Worm (Caenorhabditis elegans) whole organism, late embryonic: ENCODE data around the gene sdpn-1.

Experiments
- C08G9.2 ChIP-seq: sonication (generic microtip); optimal IDR thresholded peaks from 2 replicates; lab custom pipeline; 2016; ENCODE audit warnings: mild to moderate bottlenecking, missing genetic modification characterization, moderate library complexity, missing compliant biosample characterization
- K02D7.2 ChIP-seq: sonication (generic microtip); optimal IDR thresholded peaks from 2 replicates; lab custom pipeline; 2017; ENCODE audit warnings: mild to moderate bottlenecking, missing genetic modification characterization, missing compliant biosample characterization
- K09A11.1 ChIP-seq: sonication (generic microtip); optimal IDR thresholded peaks from 2 replicates; lab custom pipeline; 2017; ENCODE audit warnings: antibody characterized with exemption, mild to moderate bottlenecking, missing genetic modification characterization, missing compliant biosample characterization; ENCODE audit not compliant: insufficient read depth
- ahr-1 ChIP-seq: sonication (generic microtip); optimal IDR thresholded peaks from 2 replicates; lab custom pipeline; 2016; ENCODE audit warnings: missing genetic modification characterization, missing compliant biosample characterization
- ama-1 ChIP-seq: fragments of 150-350 bp; optimal IDR thresholded peaks from 2 replicates; lab custom pipeline; 2014
- ceh-14 ChIP-seq: sonication (generic microtip); optimal IDR thresholded peaks from 2 replicates; lab custom pipeline; 2016; ENCODE audit warnings: missing genotype, missing genetic modification characterization, missing compliant biosample characterization
- ceh-2 ChIP-seq: sonication (generic microtip); optimal IDR thresholded peaks from 2 replicates; lab custom pipeline; 2016; ENCODE audit warnings: missing genotype, missing genetic modification characterization, missing compliant biosample characterization
- ceh-22 ChIP-seq: sonication (generic microtip); optimal IDR thresholded peaks from 2 replicates; lab custom pipeline; 2017; ENCODE audit warnings: missing biosample characterization, missing genetic modification characterization
- ceh-30 ChIP-seq: fragments of 150-350 bp; optimal IDR thresholded peaks from 2 replicates; lab custom pipeline; 2014; ENCODE audit warnings: missing biosample characterization, missing genetic modification characterization
- ceh-31 ChIP-seq: sonication (generic microtip); optimal IDR thresholded peaks from 2 replicates; lab custom pipeline; 2016; ENCODE audit warnings: missing genetic modification characterization, missing compliant biosample characterization
- ceh-34 ChIP-seq: sonication (generic microtip); optimal IDR thresholded peaks from 2 replicates; lab custom pipeline; 2016; ENCODE audit warnings: mild to moderate bottlenecking, missing genetic modification characterization, missing compliant biosample characterization
- ceh-48 ChIP-seq: sonication (generic microtip); optimal IDR thresholded peaks from 2 replicates; lab custom pipeline; 2016; ENCODE audit warnings: missing genetic modification characterization, inconsistent platforms, missing compliant biosample characterization
- ceh-6 ChIP-seq: fragments of 200-800 bp; sonication (Bioruptor generic); optimal IDR thresholded peaks from 2 replicates; lab custom pipeline; 2018; ENCODE audit warnings: mild to moderate bottlenecking, missing genetic modification characterization, missing compliant biosample characterization
- ceh-9 ChIP-seq: sonication (generic microtip); optimal IDR thresholded peaks from 2 replicates; lab custom pipeline; 2016; ENCODE audit warnings: mild to moderate bottlenecking, missing genetic modification characterization, inconsistent platforms, missing compliant biosample characterization
- dmd-4 ChIP-seq: sonication (generic microtip); optimal IDR thresholded peaks from 2 replicates; lab custom pipeline; 2016; ENCODE audit warnings: borderline replicate concordance, missing genetic modification characterization, missing compliant biosample characterization
- dve-1 ChIP-seq: sonication (generic microtip); optimal IDR thresholded peaks from 2 replicates; lab custom pipeline; 2017; ENCODE audit warnings: antibody characterized with exemption, mild to moderate bottlenecking, missing genetic modification characterization, missing compliant biosample characterization
- elt-2 ChIP-seq: sonication (generic microtip); optimal IDR thresholded peaks from 2 replicates; lab custom pipeline; 2016; ENCODE audit warnings: missing genetic modification reagents, missing genetic modification characterization, missing compliant biosample characterization
- ets-4 ChIP-seq: sonication (generic microtip); optimal IDR thresholded peaks from 2 replicates; lab custom pipeline; 2016; ENCODE audit warnings: missing genetic modification characterization, missing compliant biosample characterization
- eyg-1 ChIP-seq: sonication (generic microtip); optimal IDR thresholded peaks from 2 replicates; lab custom pipeline; 2016; ENCODE audit warnings: missing genotype, missing genetic modification characterization, missing compliant biosample characterization
- fax-1 ChIP-seq: sonication (generic microtip); optimal IDR thresholded peaks from 2 replicates; lab custom pipeline; 2016; ENCODE audit warnings: missing genotype, missing genetic modification characterization, missing compliant biosample characterization
- fkh-10 ChIP-seq: fragments of 150-350 bp; optimal IDR thresholded peaks from 2 replicates; lab custom pipeline; 2014; ENCODE audit warnings: missing biosample characterization, missing genetic modification reagents, missing genetic modification characterization
- fkh-6 ChIP-seq: sonication (generic microtip); optimal IDR thresholded peaks from 2 replicates; lab custom pipeline; 2016; ENCODE audit warnings: missing genetic modification characterization, missing compliant biosample characterization
- gmeb-2 ChIP-seq: sonication (generic microtip); optimal IDR thresholded peaks from 2 replicates; lab custom pipeline; 2016; ENCODE audit warnings: missing genetic modification characterization, inconsistent platforms, missing compliant biosample characterization
- hlh-13 ChIP-seq: fragments of 200-800 bp; sonication (Bioruptor generic); optimal IDR thresholded peaks from 2 replicates; lab custom pipeline; 2018; ENCODE audit warnings: mild to moderate bottlenecking, missing genetic modification characterization, missing compliant biosample characterization
- hlh-15 ChIP-seq: sonication (generic microtip); optimal IDR thresholded peaks from 2 replicates; lab custom pipeline; 2016; ENCODE audit warnings: missing genetic modification characterization, missing compliant biosample characterization
- hlh-30 ChIP-seq: sonication (generic microtip); optimal IDR thresholded peaks from 2 replicates; lab custom pipeline; 2017; ENCODE audit warnings: antibody characterized with exemption, missing genetic modification characterization, missing compliant biosample characterization; ENCODE audit not compliant: insufficient read depth
- hlh-6 ChIP-seq: sonication (generic microtip); optimal IDR thresholded peaks from 2 replicates; lab custom pipeline; 2016; ENCODE audit warnings: missing genotype, missing genetic modification characterization, missing compliant biosample characterization
- lim-6 ChIP-seq: sonication (generic microtip); optimal IDR thresholded peaks from 2 replicates; lab custom pipeline; 2016; ENCODE audit warnings: missing genetic modification characterization, missing compliant biosample characterization
- lin-11 ChIP-seq: fragments of 200-800 bp; sonication (Bioruptor generic); optimal IDR thresholded peaks from 2 replicates; lab custom pipeline; 2018; ENCODE audit warnings: mild to moderate bottlenecking, missing genetic modification characterization, missing compliant biosample characterization
- madf-2 ChIP-seq: sonication (generic microtip); optimal IDR thresholded peaks from 2 replicates; lab custom pipeline; 2017; ENCODE audit warnings: missing genetic modification characterization, missing compliant biosample characterization
- mec-3 ChIP-seq: sonication (generic microtip); optimal IDR thresholded peaks from 2 replicates; lab custom pipeline; 2016; ENCODE audit warnings: borderline replicate concordance, missing genetic modification characterization, missing compliant biosample characterization
- nhr-11 ChIP-seq: fragments of 150-350 bp; optimal IDR thresholded peaks from 2 replicates; lab custom pipeline; 2014; ENCODE audit warnings: missing biosample characterization, missing genetic modification characterization
- nhr-232 ChIP-seq: sonication (generic microtip); optimal IDR thresholded peaks from 2 replicates; lab custom pipeline; 2016; ENCODE audit warnings: missing genetic modification characterization, missing compliant biosample characterization
- odd-2 ChIP-seq: sonication (generic microtip); optimal IDR thresholded peaks from 2 replicates; lab custom pipeline; 2017; ENCODE audit warnings: antibody characterized with exemption, mild to moderate bottlenecking, missing genetic modification characterization, missing compliant biosample characterization
- pag-3 ChIP-seq: sonication (generic microtip); optimal IDR thresholded peaks from 2 replicates; lab custom pipeline; 2016; ENCODE audit warnings: missing compliant biosample characterization, missing genetic modification characterization, borderline replicate concordance
- pat-9 ChIP-seq: fragments of 200-800 bp; sonication (Bioruptor generic); optimal IDR thresholded peaks from 2 replicates; lab custom pipeline; 2018; ENCODE audit warnings: mild to moderate bottlenecking, missing genetic modification characterization, moderate library complexity, missing compliant biosample characterization
- pha-2 ChIP-seq: sonication (generic microtip); optimal IDR thresholded peaks from 2 replicates; lab custom pipeline; 2017; ENCODE audit warnings: mild to moderate bottlenecking, missing genetic modification characterization, missing compliant biosample characterization
- pha-4 ChIP-seq: fragments of 150-350 bp; optimal IDR thresholded peaks from 2 replicates; lab custom pipeline; 2018; ENCODE audit warnings: missing biosample characterization, missing genetic modification reagents, missing genetic modification characterization
- pqm-1 ChIP-seq: sonication (generic microtip); optimal IDR thresholded peaks from 2 replicates; lab custom pipeline; 2016; ENCODE audit warnings: missing genetic modification characterization, missing compliant biosample characterization
- pros-1 ChIP-seq: fragments of 150-350 bp; optimal IDR thresholded peaks from 2 replicates; lab custom pipeline; 2014; ENCODE audit warnings: missing biosample characterization, missing genetic modification reagents, missing genetic modification characterization
- ref-2 ChIP-seq: sonication (generic microtip); optimal IDR thresholded peaks from 2 replicates; lab custom pipeline; 2016; ENCODE audit warnings: missing genetic modification characterization, missing compliant biosample characterization
- sdc-2 ChIP-seq: sonication (generic microtip); optimal IDR thresholded peaks from 2 replicates; lab custom pipeline; 2016; ENCODE audit warnings: missing genotype, missing genetic modification characterization, missing compliant biosample characterization
- sox-2 ChIP-seq: fragments of 200-800 bp; sonication (Bioruptor generic); IDR thresholded peaks from 2 replicates; pipeline ENCODE4 v1.3.6; 2022; ENCODE audit warnings: missing genetic modification reagents, missing genetic modification characterization, missing compliant biosample characterization
- syd-9 ChIP-seq: sonication (generic microtip); optimal IDR thresholded peaks from 2 replicates; lab custom pipeline; 2016; ENCODE audit warnings: mild to moderate bottlenecking, missing genetic modification characterization, moderate library complexity, missing compliant biosample characterization
- tbx-2 ChIP-seq: sonication (generic microtip); optimal IDR thresholded peaks from 2 replicates; lab custom pipeline; 2016; ENCODE audit warnings: missing genetic modification characterization, missing compliant biosample characterization
- ttx-3 ChIP-seq: sonication (generic microtip); optimal IDR thresholded peaks from 2 replicates; lab custom pipeline; 2016; ENCODE audit warnings: missing genetic modification reagents, missing genetic modification characterization, missing compliant biosample characterization
- unc-3 ChIP-seq, 2 experiments: fragments of 200-800 bp in 1 of 2; sonication (Bioruptor generic) in 1 of 2; sonication (generic microtip) in 1 of 2; conservative IDR thresholded peaks in 1 of 2; optimal IDR thresholded peaks in 1 of 2; 2 replicates each; pipeline versions ENCODE4 v1.3.6 to Lab custom; 2016 to 2022; ENCODE audit warnings: missing compliant biosample characterization in 2 of 2, missing genetic modification characterization in 2 of 2, missing genetic modification reagents in 1 of 2
- zip-5 ChIP-seq: sonication (generic microtip); optimal IDR thresholded peaks from 2 replicates; lab custom pipeline; 2016; ENCODE audit warnings: missing genetic modification characterization, missing compliant biosample characterization

sdpn-1 gene

DNA sequence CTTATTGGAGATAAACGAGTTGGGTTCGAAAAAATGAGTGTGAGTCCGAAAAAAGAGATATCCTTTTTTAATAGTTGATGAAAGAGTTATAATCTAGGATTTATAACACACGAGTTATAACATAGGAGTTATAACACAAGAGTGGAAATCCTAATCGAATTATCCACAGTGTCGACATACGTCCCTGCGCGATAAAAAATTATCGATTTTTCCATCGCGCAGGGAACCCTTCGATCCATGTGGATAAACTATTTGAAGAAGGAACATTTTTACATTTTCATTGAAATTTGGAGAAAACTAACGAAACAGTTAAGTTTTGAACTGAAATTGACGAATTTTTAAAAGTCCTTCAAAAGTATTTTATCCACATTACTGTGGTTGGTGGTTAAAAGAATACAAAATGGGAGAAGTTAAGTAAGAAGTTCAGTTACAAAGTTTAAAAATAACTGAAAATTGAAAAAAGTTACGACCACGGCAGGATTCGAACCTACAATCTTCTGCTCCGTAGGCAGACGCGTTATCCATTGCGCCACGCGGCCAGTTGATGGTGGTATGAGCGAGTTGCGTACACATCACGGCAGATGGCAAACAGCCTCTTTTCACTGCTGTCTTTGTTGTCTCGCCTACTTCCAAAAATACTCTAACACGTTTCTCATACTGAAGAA lies 38.3 kb upstream of the sdpn-1 start (continued):
- no peak for TF ChIP-seq hlh-15
- no peak for TF ChIP-seq sox-2 (GFP tag; lab: Robert Waterston, UW)
- no peak for TF ChIP-seq ceh-9 (tag; lab: Kevin White, UChicago)
- peak; percentile 76 for TF ChIP-seq pros-1 (tag; lab: Kevin White, UChicago)
- no peak for TF ChIP-seq pha-4
- no peak for TF ChIP-seq dmd-4 (tag; lab: Kevin White, UChicago)
- TF ChIP-seq ref-2: peak; percentile 95
- peak; percentile 76 for TF ChIP-seq hlh-30 (tag; lab: Kevin White, UChicago)
- peak; percentile 44 for TF ChIP-seq ceh-22
- no peak for TF ChIP-seq zip-5 (tag; lab: Kevin White, UChicago)
- TF ChIP-seq ceh-6 (GFP tag; lab: Kevin White, UChicago): peak; percentile 10
- no peak for TF ChIP-seq ets-4 (tag; lab: Kevin White, UChicago)
- no peak for TF ChIP-seq fkh-6 (tag; lab: Kevin White, UChicago)
- TF ChIP-seq sdc-2 (tag; lab: Kevin White, UChicago): peak; percentile 99
- no peak for TF ChIP-seq lim-6
- no peak for TF ChIP-seq eyg-1 (tag; lab: Kevin White, UChicago)
- TF ChIP-seq odd-2 (tag; lab: Kevin White, UChicago): no peak
- peak; percentile 64 for TF ChIP-seq hlh-6 (tag; lab: Kevin White, UChicago)
- peak; percentile 91 for TF ChIP-seq tbx-2 (tag; lab: Kevin White, UChicago)
- peak; percentile 75 for TF ChIP-seq ceh-34 (tag; lab: Kevin White, UChicago)
- no peak for TF ChIP-seq ama-1 (lab: Kevin White, UChicago)
- peak; percentile 38 for TF ChIP-seq hlh-13 (GFP tag; lab: Kevin White, UChicago)
- no peak for TF ChIP-seq fax-1 (tag; lab: Kevin White, UChicago)
- no peak for TF ChIP-seq pag-3 (tag; lab: Kevin White, UChicago)
- no peak for TF ChIP-seq gmeb-2 (tag; lab: Kevin White, UChicago)
- TF ChIP-seq dve-1 (tag; lab: Kevin White, UChicago): peak; percentile 91
- TF ChIP-seq ahr-1 (tag; lab: Kevin White, UChicago): no peak
- TF ChIP-seq fkh-10 (GFP tag; lab: Kevin White, UChicago): peak; percentile 66
- TF ChIP-seq ceh-14 (tag; lab: Kevin White, UChicago): peak; percentile 63
- no peak for TF ChIP-seq nhr-11
- TF ChIP-seq ceh-2 (tag; lab: Kevin White, UChicago): peak; percentile 57
- TF ChIP-seq pqm-1 (tag; lab: Kevin White, UChicago): peak; percentile 66
- peak; percentile 99 for TF ChIP-seq ceh-48 (tag; lab: Kevin White, UChicago)
- TF ChIP-seq lin-11 (tag; lab: Kevin White, UChicago): no peak
- TF ChIP-seq mec-3: no peak
- TF ChIP-seq elt-2 (tag; lab: Kevin White, UChicago): peak; percentile 28
- peak; percentile 71 for TF ChIP-seq ceh-30 (tag; lab: Kevin White, UChicago)
- peak; percentile 33 for TF ChIP-seq ttx-3 (tag; lab: Kevin White, UChicago)
- peak; percentile 95 for TF ChIP-seq ceh-31
- TF ChIP-seq, all 69 proteins: peak for 36

DNA sequence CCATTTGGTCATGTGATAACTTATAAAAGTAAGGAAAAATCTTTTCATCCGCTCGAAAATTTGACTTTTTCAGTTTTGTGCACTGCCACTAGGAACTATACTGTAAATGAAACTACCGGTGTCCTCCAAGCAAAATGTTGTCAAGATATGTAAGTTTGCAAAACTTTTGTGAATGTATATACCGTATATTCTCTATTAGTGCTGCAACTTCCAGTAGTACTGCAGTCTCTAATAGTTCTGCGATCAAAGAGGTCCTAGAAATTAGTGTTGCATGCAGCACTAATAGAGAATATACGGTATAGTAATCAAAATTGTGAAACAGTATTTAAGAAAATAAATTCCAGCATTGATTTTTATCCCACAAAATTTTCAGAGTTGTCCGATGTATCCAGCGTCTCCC lies 32.0 kb upstream of the sdpn-1 start:
- TF ChIP-seq K02D7.2 (tag; lab: Kevin White, UChicago) (no peak), odd-2 (tag; lab: Kevin White, UChicago) (no peak), K09A11.1 (tag; lab: Kevin White, UChicago) (no peak), pha-4 (no peak), fkh-10 (GFP tag; lab: Kevin White, UChicago) (no peak), C08G9.2 (tag; lab: Kevin White, UChicago) (no peak), ceh-14 (tag; lab: Kevin White, UChicago) (no peak), hlh-13 (GFP tag; lab: Kevin White, UChicago) (no peak), unc-3 (GFP tag; conservative IDR thresholded peaks at IDR 0.05; lab: Robert Waterston, UW) (no peak), unc-3 (tag; optimal IDR thresholded peaks at IDR 0.05; lab: Kevin White, UChicago) (no peak), syd-9 (tag; lab: Kevin White, UChicago) (no peak), nhr-232 (tag; lab: Kevin White, UChicago) (no peak), pat-9 (tag; lab: Kevin White, UChicago) (no peak), hlh-6 (tag; lab: Kevin White, UChicago) (no peak), ceh-31 (no peak), madf-2 (tag; lab: Kevin White, UChicago) (no peak), hlh-15 (no peak), sox-2 (GFP tag; lab: Robert Waterston, UW) (no peak), mec-3 (no peak), pha-2 (no peak)
